Worm (Caenorhabditis elegans) whole organism, early embryonic: ENCODE measurements around the gene C47E12.2.

Experiments used
- B0310.2 ChIP-seq: sonication (generic microtip); optimal IDR thresholded peaks from 2 replicates; lab custom pipeline; 2016; ENCODE audit warnings: mild to moderate bottlenecking, missing genetic modification characterization, missing compliant biosample characterization
- F13C5.2 ChIP-seq: sonication (generic microtip); optimal IDR thresholded peaks from 2 replicates; lab custom pipeline; 2017; ENCODE audit warnings: mild to moderate bottlenecking, missing genetic modification characterization, inconsistent platforms, missing compliant biosample characterization
- aly-1 ChIP-seq: sonication (generic microtip); optimal IDR thresholded peaks from 2 replicates; lab custom pipeline; 2016; ENCODE audit warnings: missing genetic modification characterization, missing compliant biosample characterization
- ama-1 ChIP-seq: fragments of 150-350 bp; optimal IDR thresholded peaks from 2 replicates; lab custom pipeline; 2014
- ceh-13 ChIP-seq: fragments of 200-800 bp; sonication (Bioruptor generic); optimal IDR thresholded peaks from 2 replicates; lab custom pipeline; 2018; ENCODE audit warnings: mild to moderate bottlenecking, missing genetic modification characterization, missing compliant biosample characterization
- ceh-36 ChIP-seq: sonication (generic microtip); optimal IDR thresholded peaks from 2 replicates; lab custom pipeline; 2016; ENCODE audit warnings: missing genetic modification characterization, inconsistent platforms, missing compliant biosample characterization
- ets-7 ChIP-seq: sonication (generic microtip); optimal IDR thresholded peaks from 2 replicates; lab custom pipeline; 2016; ENCODE audit warnings: missing genotype, missing genetic modification characterization, missing compliant biosample characterization
- flt-1 ChIP-seq: fragments of 200-800 bp; sonication (Bioruptor generic); IDR thresholded peaks from 2 replicates; pipeline ENCODE4 v1.3.6; 2022; ENCODE audit warnings: missing genetic modification characterization, missing compliant biosample characterization
- hmbx-1 ChIP-seq: sonication (generic microtip); optimal IDR thresholded peaks from 2 replicates; lab custom pipeline; 2016; ENCODE audit warnings: mild to moderate bottlenecking, missing genetic modification characterization, missing compliant biosample characterization
- hmg-4 ChIP-seq: fragments of 200-800 bp; sonication (Bioruptor generic); optimal IDR thresholded peaks from 2 replicates; lab custom pipeline; 2018; ENCODE audit warnings: mild to moderate bottlenecking, missing genetic modification characterization, missing compliant biosample characterization
- hnd-1 ChIP-seq: sonication (generic microtip); optimal IDR thresholded peaks from 2 replicates; lab custom pipeline; 2016; ENCODE audit warnings: missing genetic modification characterization, missing compliant biosample characterization
- pes-1 ChIP-seq: fragments of 200-800 bp; sonication (Bioruptor generic); IDR thresholded peaks from 2 replicates; pipeline ENCODE4 v1.3.6; 2022; ENCODE audit warnings: missing genetic modification reagents, missing genetic modification characterization, missing compliant biosample characterization
- scrt-1 ChIP-seq: fragments of 200-800 bp; sonication (Bioruptor generic); IDR thresholded peaks from 2 replicates; pipeline ENCODE4 v1.3.6; 2022; ENCODE audit warnings: missing genetic modification characterization, missing compliant biosample characterization
- sea-1 ChIP-seq: fragments of 200-800 bp; sonication (Bioruptor generic); conservative IDR thresholded peaks from 2 replicates; pipeline ENCODE4 v1.3.6; 2022; ENCODE audit warnings: missing genetic modification characterization, missing compliant biosample characterization
- tbx-11 ChIP-seq: fragments of 200-800 bp; sonication (Bioruptor generic); IDR thresholded peaks from 2 replicates; pipeline ENCODE4 v1.3.6; 2022; ENCODE audit warnings: missing genetic modification characterization, missing compliant biosample characterization
- tbx-37 ChIP-seq: fragments of 200-800 bp; sonication (Bioruptor generic); conservative IDR thresholded peaks from 2 replicates; pipeline ENCODE4 v1.3.6; 2022; ENCODE audit warnings: missing genetic modification reagents, missing genetic modification characterization, missing compliant biosample characterization
- tra-4 ChIP-seq: sonication (generic microtip); optimal IDR thresholded peaks from 2 replicates; lab custom pipeline; 2017; ENCODE audit warnings: missing genetic modification characterization, missing compliant biosample characterization

The C47E12.2 gene

DNA sequence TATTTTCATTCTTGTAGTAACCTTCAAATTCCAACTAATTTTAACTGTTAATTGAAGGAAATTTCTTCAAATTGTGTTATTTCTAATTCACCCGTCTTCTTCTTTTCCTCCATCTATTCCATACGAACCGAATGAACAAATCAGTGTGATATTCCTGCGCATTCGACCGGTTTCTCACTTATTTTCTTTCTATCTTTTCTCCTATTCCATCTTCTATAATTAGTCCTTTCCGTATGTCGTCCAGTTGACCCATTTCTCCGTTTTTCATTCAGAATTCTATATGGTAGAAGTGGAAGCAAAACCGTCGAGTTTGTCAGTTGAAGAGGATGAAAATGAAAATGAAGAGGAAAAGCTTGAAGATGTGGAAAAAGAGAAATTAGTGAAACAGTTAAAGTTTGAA lies 6.2 kb upstream of the C47E12.2 start, which contains the start of gene magu-4:
magu-4 (plus strand) TSS at position 218 of the 400 bp plus-strand sequence.
- TF ChIP-seq ceh-13, result no peak
- TF ChIP-seq ama-1 (lab: Kevin White, UChicago), result no peak
- TF ChIP-seq tbx-11 (GFP tag; lab: Robert Waterston, UW), result no peak
- TF ChIP-seq F13C5.2 (tag; lab: Kevin White, UChicago), result no peak
- no peak for TF ChIP-seq hnd-1
- TF ChIP-seq flt-1 (GFP tag; lab: Robert Waterston, UW), result no peak
- TF ChIP-seq aly-1 (tag; lab: Kevin White, UChicago), result no peak
- TF ChIP-seq scrt-1, result no peak
- TF ChIP-seq ets-7, result no peak
- no peak for TF ChIP-seq tra-4
- no peak for TF ChIP-seq tbx-37 (GFP tag; lab: Robert Waterston, UW)
- TF ChIP-seq hmbx-1 (tag; lab: Kevin White, UChicago), result no peak

DNA sequence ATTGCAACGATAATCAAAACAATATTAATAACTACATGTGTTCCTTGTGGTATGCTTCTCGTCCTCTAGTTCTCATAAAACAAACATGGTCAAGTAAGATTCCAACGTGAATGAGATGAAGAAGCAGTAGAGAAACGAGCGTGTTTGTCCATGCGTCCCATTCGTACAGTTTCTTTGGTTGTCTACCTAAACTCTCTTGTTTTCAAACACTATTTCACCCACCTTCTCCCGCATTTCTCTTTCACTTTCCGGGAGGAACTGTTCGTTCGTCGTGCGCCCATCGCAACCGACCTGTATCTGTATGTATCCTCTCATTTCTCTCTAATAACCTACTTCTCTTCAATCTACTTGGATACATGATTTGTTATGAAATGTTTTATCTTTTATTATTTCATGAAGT lies 4.5 kb upstream of the C47E12.2 start:
- TF ChIP-seq B0310.2 (no peak), scrt-1 (no peak), flt-1 (GFP tag; lab: Robert Waterston, UW) (no peak), ceh-36 (tag; lab: Kevin White, UChicago) (no peak), tra-4 (no peak), tbx-11 (GFP tag; lab: Robert Waterston, UW) (no peak), hmg-4 (GFP tag; lab: Kevin White, UChicago) (no peak), ets-7 (no peak), tbx-37 (GFP tag; lab: Robert Waterston, UW) (no peak), ceh-13 (no peak), pes-1 (GFP tag; lab: Robert Waterston, UW) (no peak), F13C5.2 (tag; lab: Kevin White, UChicago) (no peak), sea-1 (GFP tag; lab: Robert Waterston, UW) (no peak), aly-1 (tag; lab: Kevin White, UChicago) (no peak), ama-1 (lab: Kevin White, UChicago) (no peak), hnd-1 (no peak)

DNA sequence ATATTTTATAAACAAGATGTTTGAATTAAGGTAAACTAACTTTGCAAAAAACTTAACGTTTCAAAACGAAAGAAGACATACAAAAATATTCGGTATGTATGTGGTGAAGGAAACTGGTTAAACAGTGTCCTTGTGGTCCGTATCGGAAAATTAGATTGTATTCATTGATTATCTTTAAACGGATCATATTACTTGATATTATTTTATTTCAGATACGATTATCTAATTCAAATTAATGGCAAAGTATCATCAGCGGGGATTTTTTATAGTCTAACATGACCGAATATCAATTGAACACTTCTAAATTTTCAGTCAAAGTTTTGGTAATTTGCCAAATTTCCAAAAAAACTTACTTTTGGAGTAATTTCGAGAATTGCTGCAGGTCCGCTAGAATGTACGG lies 3.5 kb upstream of the C47E12.2 start, which contains the start of gene C47E12.13:
C47E12.13 (minus strand) TSS at position 101 of the 400 bp plus-strand sequence.
- TF ChIP-seq F13C5.2 (tag; lab: Kevin White, UChicago), result no peak
- no peak for TF ChIP-seq B0310.2
- no peak for TF ChIP-seq hmg-4 (GFP tag; lab: Kevin White, UChicago)
- no peak for TF ChIP-seq ama-1 (lab: Kevin White, UChicago)
- TF ChIP-seq flt-1 (GFP tag; lab: Robert Waterston, UW), result no peak
- TF ChIP-seq tbx-37 (GFP tag; lab: Robert Waterston, UW), result no peak
- TF ChIP-seq ets-7, result no peak
- no peak for TF ChIP-seq hnd-1
- no peak for TF ChIP-seq tbx-11 (GFP tag; lab: Robert Waterston, UW)
- no peak for TF ChIP-seq sea-1 (GFP tag; lab: Robert Waterston, UW)
- TF ChIP-seq tra-4, result no peak
- TF ChIP-seq pes-1 (GFP tag; lab: Robert Waterston, UW), result no peak

DNA sequence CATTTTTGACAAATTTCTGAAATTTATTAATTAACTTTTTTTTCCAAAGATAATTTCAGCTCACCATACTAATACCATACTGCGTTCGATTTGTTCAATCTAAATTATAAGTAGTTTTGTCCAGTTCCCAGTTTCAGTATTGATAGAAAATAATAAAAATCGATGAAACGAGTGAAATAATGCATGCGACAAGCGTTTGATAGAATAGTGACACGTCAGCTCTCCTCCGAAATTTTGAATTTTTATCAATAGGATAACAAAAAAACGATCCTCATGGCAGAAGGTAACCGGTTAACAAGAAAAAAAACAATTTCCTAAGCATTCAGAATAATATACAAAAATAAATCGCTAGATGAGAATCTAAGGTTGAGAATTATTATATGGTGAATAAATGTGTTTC lies 1.6 kb downstream of the C47E12.2 start, which contains the start of gene C47E12.3:
C47E12.3 (minus strand) TSS at position 101 of the 400 bp plus-strand sequence.
- TF ChIP-seq sea-1 (GFP tag; lab: Robert Waterston, UW) (no peak), ceh-36 (tag; lab: Kevin White, UChicago) (no peak), ceh-13 (no peak), flt-1 (GFP tag; lab: Robert Waterston, UW) (no peak), tbx-37 (GFP tag; lab: Robert Waterston, UW) (no peak), aly-1 (tag; lab: Kevin White, UChicago) (no peak), hmg-4 (GFP tag; lab: Kevin White, UChicago) (no peak), ets-7 (no peak), hmbx-1 (tag; lab: Kevin White, UChicago) (no peak), tbx-11 (GFP tag; lab: Robert Waterston, UW) (no peak)

DNA sequence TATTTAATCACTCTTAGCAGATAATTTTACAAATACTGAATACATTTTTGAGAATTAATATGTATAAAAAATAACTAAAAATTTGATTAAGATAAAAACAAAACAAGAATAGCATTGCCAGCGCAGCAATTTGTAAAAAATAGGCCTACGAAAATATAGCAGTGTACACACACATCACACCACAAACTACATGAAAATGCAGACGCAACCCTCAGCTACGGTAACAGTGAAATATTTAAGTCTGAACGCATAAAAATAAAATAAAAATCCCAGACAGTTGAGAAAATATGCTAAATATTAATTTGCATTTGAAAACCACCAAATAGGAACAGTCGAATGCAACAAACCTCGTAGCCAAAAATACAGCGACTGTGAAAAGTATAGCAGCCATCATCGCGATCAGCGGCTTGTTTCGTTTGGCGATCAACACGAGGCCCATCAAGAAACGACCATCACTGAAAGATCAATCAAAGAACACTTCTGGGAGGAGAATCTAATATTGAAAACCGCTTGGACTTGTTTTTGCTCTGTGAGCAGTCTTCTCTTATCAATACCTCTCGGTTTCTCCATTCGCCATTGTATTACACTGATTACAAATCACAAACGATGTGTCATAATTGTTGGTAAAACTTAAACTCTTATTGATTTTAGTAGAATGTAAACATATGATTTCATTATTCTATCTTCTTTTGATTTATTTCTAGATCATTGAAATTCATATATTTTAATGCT lies 4.6 kb downstream of the C47E12.2 start, which contains the start of gene pyp-1:
pyp-1 (minus strand) TSS at position 439 of the 732 bp plus-strand sequence.
- TF ChIP-seq flt-1 (GFP tag; lab: Robert Waterston, UW) (no peak), ceh-13 (no peak), ceh-36 (tag; lab: Kevin White, UChicago) (no peak), scrt-1 (no peak), tra-4 (no peak), ama-1 (lab: Kevin White, UChicago) (no peak), tbx-11 (GFP tag; lab: Robert Waterston, UW) (no peak), B0310.2 (no peak), aly-1 (tag; lab: Kevin White, UChicago) (no peak)

DNA sequence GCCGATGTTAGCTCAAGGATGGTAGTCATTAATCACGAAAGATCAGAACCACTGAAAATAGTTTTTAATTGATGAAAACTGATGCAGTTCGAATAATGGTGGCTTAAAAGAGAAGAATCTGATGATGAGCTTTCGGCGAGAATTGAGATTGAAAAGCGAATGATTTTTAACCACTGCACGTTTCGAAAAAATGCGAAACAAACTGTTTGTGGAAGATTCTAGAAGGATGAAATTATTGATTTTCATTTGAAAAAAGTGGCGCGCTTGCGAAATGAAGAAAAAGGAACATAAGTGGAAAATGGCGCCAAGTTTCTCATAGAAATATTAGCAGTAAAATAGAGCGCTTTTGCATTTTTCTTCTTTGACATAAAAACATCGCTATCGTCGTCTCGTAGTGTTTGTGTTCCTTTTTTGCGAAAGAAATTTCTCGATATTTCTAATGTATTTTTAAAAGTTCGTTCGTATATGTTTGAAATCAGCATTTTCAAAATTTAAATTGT lies 8.4 kb downstream of the C47E12.2 start, which contains the start of gene uba-1:
uba-1 (minus strand) TSS at position 51 of the 500 bp plus-strand sequence.
- no peak for TF ChIP-seq ceh-36 (tag; lab: Kevin White, UChicago)
- TF ChIP-seq scrt-1, result no peak
- no peak for TF ChIP-seq flt-1 (GFP tag; lab: Robert Waterston, UW)
- TF ChIP-seq tra-4, result no peak
- TF ChIP-seq hmbx-1 (tag; lab: Kevin White, UChicago), result no peak
- no peak for TF ChIP-seq B0310.2
- no peak for TF ChIP-seq tbx-37 (GFP tag; lab: Robert Waterston, UW)
- TF ChIP-seq ama-1 (lab: Kevin White, UChicago), result peak; percentile 61

DNA sequence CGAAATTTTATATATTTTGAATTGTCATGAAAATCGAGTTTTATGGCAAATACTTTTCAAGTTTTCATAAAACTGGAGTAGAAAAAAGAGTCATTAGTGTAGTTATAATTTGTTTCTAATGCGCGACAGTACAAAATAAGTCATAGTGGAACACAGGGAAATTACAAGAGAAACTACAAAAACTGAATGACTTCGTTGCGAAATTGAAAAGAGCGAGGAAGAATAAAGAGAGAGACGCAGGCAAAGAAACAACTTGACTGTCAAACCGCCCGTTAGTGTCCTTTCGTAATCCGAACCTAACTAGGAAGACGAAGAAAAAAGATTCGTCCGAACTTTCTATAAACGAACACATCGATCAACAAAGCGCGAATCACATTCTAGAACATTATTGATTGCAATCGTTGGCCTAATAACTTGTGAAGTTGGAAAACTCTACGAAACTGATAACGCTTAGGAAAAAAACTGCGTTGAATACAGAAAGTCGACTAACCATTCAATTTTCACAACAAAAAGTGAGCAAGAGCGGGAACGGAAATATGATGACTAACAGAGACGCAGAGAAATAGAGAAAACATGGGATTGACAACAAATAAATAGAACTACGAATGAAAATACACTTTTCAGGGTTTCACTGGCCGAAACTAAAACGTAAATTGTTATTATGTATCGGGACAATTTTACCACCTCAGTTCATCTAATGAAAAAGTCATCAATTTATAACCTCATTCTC lies 9.7 kb downstream of the C47E12.2 start:
- TF ChIP-seq F13C5.2 (tag; lab: Kevin White, UChicago), result no peak
- no peak for TF ChIP-seq tbx-37 (GFP tag; lab: Robert Waterston, UW)
- TF ChIP-seq sea-1 (GFP tag; lab: Robert Waterston, UW), result no peak
- TF ChIP-seq pes-1 (GFP tag; lab: Robert Waterston, UW), result no peak
- no peak for TF ChIP-seq B0310.2
- TF ChIP-seq hmg-4 (GFP tag; lab: Kevin White, UChicago), result no peak
- TF ChIP-seq hmbx-1 (tag; lab: Kevin White, UChicago), result no peak
- TF ChIP-seq tra-4, result no peak
- no peak for TF ChIP-seq tbx-11 (GFP tag; lab: Robert Waterston, UW)
- TF ChIP-seq ets-7, result no peak
- no peak for TF ChIP-seq ama-1 (lab: Kevin White, UChicago)
- no peak for TF ChIP-seq scrt-1
- no peak for TF ChIP-seq ceh-36 (tag; lab: Kevin White, UChicago)
- TF ChIP-seq aly-1 (tag; lab: Kevin White, UChicago), result no peak
- TF ChIP-seq ceh-13, result no peak
